Worm (Caenorhabditis elegans) whole organism, L2 larva: ENCODE data around the gene lnp-1.
A peak's percentile ranks its signal among the peaks of the same experiment; 100 is the strongest.

Experiments
- aly-2 ChIP-seq: fragments of 150-350 bp; optimal IDR thresholded peaks from 2 replicates; lab custom pipeline; 2014; ENCODE audit warnings: missing biosample characterization, missing genetic modification characterization
- ama-1 ChIP-seq: fragments of 150-350 bp; optimal IDR thresholded peaks from 2 replicates; lab custom pipeline; 2018; ENCODE audit warnings: inconsistent platforms
- fos-1 ChIP-seq: fragments of 150-350 bp; optimal IDR thresholded peaks from 2 replicates; lab custom pipeline; 2014; ENCODE audit warnings: missing biosample characterization, missing genetic modification characterization
- lsy-2 ChIP-seq, 2 experiments: fragments of 150-350 bp in 1 of 2; sonication (generic microtip) in 1 of 2; optimal IDR thresholded peaks; 2 replicates each; lab custom pipeline; 2014 to 2017; ENCODE audit warnings: missing biosample characterization in 2 of 2, missing genetic modification characterization in 2 of 2
- mbf-1 ChIP-seq: sonication (generic microtip); optimal IDR thresholded peaks from 2 replicates; lab custom pipeline; 2017; ENCODE audit warnings: missing biosample characterization, missing genetic modification characterization
- nhr-12 ChIP-seq: fragments of 150-350 bp; optimal IDR thresholded peaks from 2 replicates; lab custom pipeline; 2014; ENCODE audit warnings: missing biosample characterization, missing genetic modification characterization
- nhr-23 ChIP-seq: fragments of 150-350 bp; optimal IDR thresholded peaks from 2 replicates; lab custom pipeline; 2014; ENCODE audit warnings: missing biosample characterization, missing genetic modification reagents, missing genetic modification characterization
- nhr-237 ChIP-seq: fragments of 150-350 bp; optimal IDR thresholded peaks from 2 replicates; lab custom pipeline; 2014; ENCODE audit warnings: missing biosample characterization, missing genetic modification characterization
- nhr-25 ChIP-seq: fragments of 150-350 bp; sonication (generic microtip); optimal IDR thresholded peaks from 3 replicates; lab custom pipeline; 2014; ENCODE audit warnings: missing biosample characterization, missing genetic modification characterization
- ztf-11 ChIP-seq: sonication (generic microtip); optimal IDR thresholded peaks from 2 replicates; lab custom pipeline; 2017; ENCODE audit warnings: missing biosample characterization, missing genetic modification characterization

- TF ChIP-seq aly-2 (tag; lab: Kevin White, UChicago), result no peak
- no peak for TF ChIP-seq mbf-1 (tag; lab: Kevin White, UChicago)
- no peak for TF ChIP-seq fos-1 (tag; lab: Kevin White, UChicago)
- peak in 1 of 2 experiments; percentile 9 for TF ChIP-seq lsy-2 (tag; optimal IDR thresholded peaks at IDR 0.05; lab: Kevin White, UChicago)
- TF ChIP-seq ztf-11 (tag; lab: Kevin White, UChicago), result no peak
- no peak for TF ChIP-seq nhr-23 (tag; lab: Kevin White, UChicago)
- TF ChIP-seq nhr-237 (tag; lab: Kevin White, UChicago), result no peak
- TF ChIP-seq ama-1, result no peak
- TF ChIP-seq nhr-25, result no peak
- TF ChIP-seq nhr-12 (tag; lab: Kevin White, UChicago), result no peak
Measured at ce11 chrX:4619582-4619981, 31.0 kb downstream of the lnp-1 start, which contains the start of gene pqn-65.
